Worm (Caenorhabditis elegans): Measurements from ENCODE around the gene Y54G2A.77.

DNA sequence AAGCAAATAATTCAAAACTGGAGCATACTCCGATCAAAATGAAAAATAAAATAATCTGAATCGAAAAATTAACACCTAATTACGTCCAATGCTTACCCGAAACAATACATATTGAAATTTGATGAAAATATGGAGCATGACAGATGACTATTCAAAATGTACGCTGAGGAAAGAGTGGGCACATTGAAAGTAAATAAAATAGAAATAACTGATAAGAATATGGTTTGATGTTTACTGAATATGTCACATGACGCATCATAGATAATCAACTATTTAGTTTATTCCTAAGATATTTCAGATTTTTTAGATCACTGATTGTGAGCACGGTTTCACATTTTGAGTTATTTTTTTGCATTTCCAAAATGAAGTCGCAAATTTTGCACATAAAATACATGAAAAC is 35.9 kb downstream of the Y54G2A.77 start, which contains the start of gene Y54G2A.52:
- TF ChIP-seq pha-4 (tag; optimal IDR thresholded peaks at IDR 0.05), result no peak
- no peak for TF ChIP-seq unc-62 (GFP tag; optimal IDR thresholded peaks at IDR 0.05)
- no peak for TF ChIP-seq ces-1 (GFP tag; optimal IDR thresholded peaks at IDR 0.05)
- TF ChIP-seq ztf-11 (tag; optimal IDR thresholded peaks at IDR 0.05), result no peak
- TF ChIP-seq elt-1 (tag; optimal IDR thresholded peaks at IDR 0.05; ENCODE audit: borderline replicate concordance, insufficient read depth), result no peak
- no peak for TF ChIP-seq M03D4.4 (tag; optimal IDR thresholded peaks at IDR 0.05)

All from whole organism, mixed stage, embryonic.